Worm (Caenorhabditis elegans): ENCODE measurements around the gene ceh-88.
"Not testable (repeated sequence)": the region's sequence is repeated elsewhere in the genome, so short reads cannot be mapped to it uniquely, and the experiment has no call there.

ceh-88 gene

DNA sequence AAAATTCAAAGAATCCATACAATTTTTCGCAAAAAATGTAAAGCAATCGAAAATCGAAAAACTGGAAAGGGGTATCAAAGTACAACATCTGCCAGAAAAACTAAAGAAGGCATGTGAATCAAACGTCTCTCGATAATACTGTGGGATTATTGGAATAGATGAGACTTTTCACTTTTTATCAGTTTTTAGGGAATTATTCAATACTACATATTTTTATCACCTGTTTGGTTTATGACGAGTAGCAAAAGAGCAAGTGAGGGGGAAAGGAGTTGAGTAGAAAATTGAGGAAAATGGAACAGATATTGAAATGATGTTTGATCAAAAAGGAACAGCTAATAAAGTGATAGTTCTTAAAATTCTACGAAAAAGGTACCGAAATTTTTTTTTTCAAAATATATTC lies 35.9 kb upstream of the ceh-88 start:
- TF ChIP-seq ztf-29 (GFP tag; IDR thresholded peaks at IDR 0.05) = no peak
- TF ChIP-seq flt-1 (GFP tag; IDR thresholded peaks at IDR 0.05) = no peak
- TF ChIP-seq cog-1 (tag; optimal IDR thresholded peaks at IDR 0.05) = no peak
- TF ChIP-seq T22C8.4 (GFP tag; IDR thresholded peaks at IDR 0.05) = no peak
- TF ChIP-seq tab-1 (GFP tag; IDR thresholded peaks at IDR 0.05) = no peak
- TF ChIP-seq ztf-23 (GFP tag; IDR thresholded peaks at IDR 0.05) = no peak
- no peak for TF ChIP-seq med-1 (GFP tag; optimal IDR thresholded peaks at IDR 0.05; ENCODE audit: insufficient read depth)
- TF ChIP-seq klf-2 (GFP tag; conservative IDR thresholded peaks at IDR 0.05) = no peak
- no peak for TF ChIP-seq ref-1 (GFP tag; conservative IDR thresholded peaks at IDR 0.05)

DNA sequence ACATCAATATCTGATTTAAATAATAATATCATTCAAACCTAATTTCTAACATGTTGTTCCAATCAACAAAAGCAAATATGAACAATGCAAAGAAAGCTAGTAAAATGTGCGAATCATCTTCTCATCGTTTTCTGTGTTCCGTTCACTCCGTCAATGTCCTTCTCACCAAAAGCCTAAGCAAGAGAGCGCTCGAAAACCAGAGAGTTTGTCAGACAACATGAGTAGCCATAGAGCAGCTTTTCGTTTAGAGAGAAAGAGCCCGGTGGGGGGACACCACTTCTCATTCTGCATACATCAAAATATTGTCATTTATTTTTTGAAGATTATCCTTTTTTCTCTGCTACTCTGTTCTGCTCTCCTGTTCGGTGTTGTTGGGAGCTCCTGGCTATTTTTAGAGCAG lies 35.3 kb upstream of the ceh-88 start:
- TF ChIP-seq cog-1 (tag; optimal IDR thresholded peaks at IDR 0.05) (no peak), tab-1 (GFP tag; IDR thresholded peaks at IDR 0.05) (no peak), med-1 (GFP tag; optimal IDR thresholded peaks at IDR 0.05; ENCODE audit: insufficient read depth) (no peak), flt-1 (GFP tag; IDR thresholded peaks at IDR 0.05) (no peak), T22C8.4 (GFP tag; IDR thresholded peaks at IDR 0.05) (no peak), ztf-29 (GFP tag; IDR thresholded peaks at IDR 0.05) (no peak), ztf-23 (GFP tag; IDR thresholded peaks at IDR 0.05) (no peak), klf-2 (GFP tag; conservative IDR thresholded peaks at IDR 0.05) (no peak), ref-1 (GFP tag; conservative IDR thresholded peaks at IDR 0.05) (no peak)

- no peak for TF ChIP-seq med-1 (GFP tag; optimal IDR thresholded peaks at IDR 0.05; ENCODE audit: insufficient read depth)
Measured at ce11 chrIV:17294489-17294888, 34.5 kb upstream of the ceh-88 start, which contains the start of gene T28F3.5. Gene T28F3.5, plus strand, starts transcription at chrIV:17294789.

- TF ChIP-seq cog-1 (tag; optimal IDR thresholded peaks at IDR 0.05) (no peak), tab-1 (GFP tag; IDR thresholded peaks at IDR 0.05) (no peak), ztf-29 (GFP tag; IDR thresholded peaks at IDR 0.05) (no peak)
Measured at ce11 chrIV:17301933-17302332, 27.1 kb upstream of the ceh-88 start, which contains the start of gene ifta-2. Gene ifta-2, minus strand, starts transcription at chrIV:17302033.

DNA sequence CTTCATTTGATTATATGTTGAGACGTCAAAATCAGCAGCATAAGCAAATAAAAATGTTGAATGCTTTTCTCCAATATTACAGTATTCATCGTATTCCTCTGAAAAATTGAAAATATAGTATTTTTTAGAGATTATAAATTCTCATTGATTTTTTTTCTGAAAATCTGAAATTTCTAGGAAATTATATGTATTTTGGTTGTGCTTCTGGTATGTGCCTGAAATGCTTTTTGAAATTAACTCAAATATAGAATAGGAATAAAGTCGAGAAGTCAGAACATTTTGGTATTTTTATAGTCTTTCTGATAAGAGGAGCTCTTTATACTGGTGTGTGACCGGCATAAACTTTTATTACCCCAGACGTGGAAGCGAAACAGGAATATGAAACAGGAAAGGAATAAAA lies 21.8 kb upstream of the ceh-88 start, which contains the start of gene T28F3.8:
Gene T28F3.8, minus strand, starts transcription at position 101 of the 400 bp plus-strand sequence.
- TF ChIP-seq cog-1 (tag; optimal IDR thresholded peaks at IDR 0.05); tab-1 (GFP tag; IDR thresholded peaks at IDR 0.05); klf-2 (GFP tag; conservative IDR thresholded peaks at IDR 0.05): not testable (repeated sequence)

DNA sequence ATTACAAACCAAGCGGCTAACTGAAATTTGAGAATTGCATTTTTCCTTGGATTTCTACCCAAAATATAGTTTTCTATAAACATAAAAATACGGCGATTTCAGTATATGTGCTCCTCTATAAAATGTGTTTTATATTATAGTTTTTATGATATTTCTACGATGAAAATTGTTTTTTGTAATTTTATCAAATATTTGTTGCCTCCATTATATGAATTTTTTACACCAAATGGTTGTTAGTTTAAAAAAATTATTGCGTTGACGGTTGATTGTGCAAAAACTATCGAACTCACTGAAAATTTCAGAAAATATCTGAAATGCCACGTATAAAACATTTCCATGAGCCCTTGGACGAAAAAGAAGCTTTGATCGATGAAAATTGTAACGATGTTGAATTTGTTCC lies 20.8 kb upstream of the ceh-88 start, which contains the start of gene T28F3.9:
Gene T28F3.9, plus strand, starts transcription at position 301 of the 400 bp plus-strand sequence.
- TF ChIP-seq ztf-29 (GFP tag; IDR thresholded peaks at IDR 0.05) (no peak), klf-2 (GFP tag; conservative IDR thresholded peaks at IDR 0.05) (no peak), med-1 (GFP tag; optimal IDR thresholded peaks at IDR 0.05; ENCODE audit: insufficient read depth) (no peak), ref-1 (GFP tag; conservative IDR thresholded peaks at IDR 0.05) (no peak), T22C8.4 (GFP tag; IDR thresholded peaks at IDR 0.05) (no peak), ztf-23 (GFP tag; IDR thresholded peaks at IDR 0.05) (no peak), cog-1 (tag; optimal IDR thresholded peaks at IDR 0.05) (no peak), tab-1 (GFP tag; IDR thresholded peaks at IDR 0.05) (no peak), flt-1 (GFP tag; IDR thresholded peaks at IDR 0.05) (no peak)

DNA sequence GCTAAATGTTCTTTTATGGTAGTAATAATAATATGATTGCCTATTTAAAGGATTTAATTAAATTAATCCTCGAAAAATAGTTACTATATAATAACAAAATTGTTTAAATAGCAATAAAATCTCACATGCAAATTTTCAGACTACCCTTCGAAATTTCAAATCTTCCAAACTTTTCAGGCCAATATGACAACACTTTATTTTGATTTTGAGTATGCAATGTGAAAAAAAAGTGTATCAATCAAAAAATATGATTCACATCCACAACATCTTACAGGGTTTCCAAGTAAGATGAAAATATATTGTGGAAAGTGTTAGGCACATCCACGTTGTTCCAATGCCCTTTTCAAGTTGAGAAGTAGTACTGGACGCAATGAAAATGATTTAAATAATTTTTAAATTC lies 17.1 kb upstream of the ceh-88 start, which contains the start of gene snf-9:
Gene snf-9, plus strand, starts transcription at position 301 of the 400 bp plus-strand sequence.
- TF ChIP-seq flt-1 (GFP tag; IDR thresholded peaks at IDR 0.05) (no peak), klf-2 (GFP tag; conservative IDR thresholded peaks at IDR 0.05) (no peak), ztf-23 (GFP tag; IDR thresholded peaks at IDR 0.05) (no peak), med-1 (GFP tag; optimal IDR thresholded peaks at IDR 0.05; ENCODE audit: insufficient read depth) (no peak), tab-1 (GFP tag; IDR thresholded peaks at IDR 0.05) (no peak), ztf-29 (GFP tag; IDR thresholded peaks at IDR 0.05) (no peak), T22C8.4 (GFP tag; IDR thresholded peaks at IDR 0.05) (no peak)

DNA sequence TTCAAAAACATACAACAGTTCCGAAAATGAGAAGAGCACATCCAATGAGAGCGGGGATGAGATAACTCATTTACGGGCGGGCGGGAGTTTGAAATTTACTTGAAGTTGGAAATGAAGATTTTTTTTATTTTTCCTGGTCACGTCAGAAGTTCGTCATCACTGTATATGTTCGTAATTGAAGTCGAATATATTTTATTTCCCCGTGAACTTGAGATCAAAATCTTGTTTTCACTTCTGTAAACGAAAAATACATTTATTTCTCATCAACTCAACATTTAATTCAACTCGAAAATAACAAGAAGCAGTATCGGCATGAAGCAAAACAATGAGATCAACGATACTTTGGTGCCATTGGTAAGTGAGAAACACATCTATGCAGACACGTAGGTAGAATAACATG lies 12.6 kb upstream of the ceh-88 start, which contains the start of gene C49C3.20:
Gene C49C3.20, minus strand, starts transcription at position 101 of the 400 bp plus-strand sequence.
- TF ChIP-seq T22C8.4 (GFP tag; IDR thresholded peaks at IDR 0.05) (no peak), ztf-23 (GFP tag; IDR thresholded peaks at IDR 0.05) (no peak), flt-1 (GFP tag; IDR thresholded peaks at IDR 0.05) (no peak), klf-2 (GFP tag; conservative IDR thresholded peaks at IDR 0.05) (no peak), cog-1 (tag; optimal IDR thresholded peaks at IDR 0.05) (no peak), tab-1 (GFP tag; IDR thresholded peaks at IDR 0.05) (no peak), med-1 (GFP tag; optimal IDR thresholded peaks at IDR 0.05; ENCODE audit: insufficient read depth) (no peak), ref-1 (GFP tag; conservative IDR thresholded peaks at IDR 0.05) (no peak), ztf-29 (GFP tag; IDR thresholded peaks at IDR 0.05) (no peak)

- TF ChIP-seq flt-1 (GFP tag; IDR thresholded peaks at IDR 0.05) (no peak), tab-1 (GFP tag; IDR thresholded peaks at IDR 0.05) (no peak), klf-2 (GFP tag; conservative IDR thresholded peaks at IDR 0.05) (no peak), ref-1 (GFP tag; conservative IDR thresholded peaks at IDR 0.05) (no peak), med-1 (GFP tag; optimal IDR thresholded peaks at IDR 0.05; ENCODE audit: insufficient read depth) (no peak), ztf-23 (GFP tag; IDR thresholded peaks at IDR 0.05) (no peak), cog-1 (tag; optimal IDR thresholded peaks at IDR 0.05) (no peak), ztf-29 (GFP tag; IDR thresholded peaks at IDR 0.05) (no peak), T22C8.4 (GFP tag; IDR thresholded peaks at IDR 0.05) (no peak)
Measured at ce11 chrIV:17320445-17320844, 8.5 kb upstream of the ceh-88 start, which contains the start of gene C49C3.4. Gene C49C3.4, plus strand, starts transcription at chrIV:17320795.

DNA sequence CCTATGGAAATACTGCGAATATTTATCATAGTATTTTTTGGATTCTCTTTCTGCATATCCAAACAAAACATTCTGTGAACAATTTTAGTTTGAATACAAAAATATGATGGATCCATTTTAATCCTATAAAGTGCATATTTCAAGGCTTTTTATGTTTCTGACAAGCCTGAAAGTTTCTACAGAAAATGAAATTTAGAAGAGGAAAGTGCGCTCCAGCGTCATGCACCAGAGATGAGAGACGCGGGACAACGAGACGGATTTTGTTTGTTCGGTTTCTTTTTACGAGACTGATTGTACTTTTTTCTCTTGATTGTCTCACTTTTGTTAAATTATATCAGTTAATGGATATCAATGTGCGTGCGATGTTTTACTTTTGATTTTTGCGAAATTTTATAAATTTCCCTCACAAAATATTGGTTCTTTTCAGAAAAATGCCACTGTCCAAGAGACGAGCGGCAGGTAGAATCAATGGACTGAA lies 2.2 kb downstream of the ceh-88 start, which contains the start of gene C49C3.6:
Gene C49C3.6, plus strand, starts transcription at position 428 of the 478 bp plus-strand sequence.
- TF ChIP-seq ztf-29 (GFP tag; IDR thresholded peaks at IDR 0.05) = no peak
- TF ChIP-seq med-1 (GFP tag; optimal IDR thresholded peaks at IDR 0.05; ENCODE audit: insufficient read depth) = no peak
- TF ChIP-seq T22C8.4 (GFP tag; IDR thresholded peaks at IDR 0.05) = no peak
- TF ChIP-seq klf-2 (GFP tag; conservative IDR thresholded peaks at IDR 0.05) = no peak
- no peak for TF ChIP-seq ref-1 (GFP tag; conservative IDR thresholded peaks at IDR 0.05)
- no peak for TF ChIP-seq cog-1 (tag; optimal IDR thresholded peaks at IDR 0.05)
- TF ChIP-seq tab-1 (GFP tag; IDR thresholded peaks at IDR 0.05) = no peak
- TF ChIP-seq flt-1 (GFP tag; IDR thresholded peaks at IDR 0.05) = no peak
